Worm (Caenorhabditis elegans): Measurements from ENCODE around the gene math-22.

math-22 gene

DNA sequence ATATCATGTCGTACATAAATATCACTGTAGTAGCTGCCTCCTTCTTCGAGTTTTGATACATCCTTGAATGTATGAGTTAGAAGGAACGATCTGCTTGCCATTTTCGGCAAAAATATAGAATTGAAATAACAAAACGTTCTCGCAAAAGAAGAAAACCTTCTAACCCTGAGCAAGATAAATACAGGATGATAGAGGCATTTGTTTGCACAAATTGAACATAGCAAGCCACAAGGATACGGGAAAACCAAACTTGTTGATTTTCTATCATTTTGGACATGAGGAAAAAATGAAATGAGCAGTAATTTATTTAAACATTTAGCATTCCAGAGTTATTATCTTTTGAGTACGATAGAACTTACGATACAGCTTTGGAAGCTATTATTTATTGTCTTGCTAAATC lies 16.1 kb upstream of the math-22 start, which contains the start of gene math-8:
Gene math-8 (minus strand): TSS at position 101 of the 400 bp plus-strand sequence.
- TF ChIP-seq ZK546.5 (tag; optimal IDR thresholded peaks at IDR 0.05) (no peak), C34F6.9 (tag; optimal IDR thresholded peaks at IDR 0.05) (no peak)

DNA sequence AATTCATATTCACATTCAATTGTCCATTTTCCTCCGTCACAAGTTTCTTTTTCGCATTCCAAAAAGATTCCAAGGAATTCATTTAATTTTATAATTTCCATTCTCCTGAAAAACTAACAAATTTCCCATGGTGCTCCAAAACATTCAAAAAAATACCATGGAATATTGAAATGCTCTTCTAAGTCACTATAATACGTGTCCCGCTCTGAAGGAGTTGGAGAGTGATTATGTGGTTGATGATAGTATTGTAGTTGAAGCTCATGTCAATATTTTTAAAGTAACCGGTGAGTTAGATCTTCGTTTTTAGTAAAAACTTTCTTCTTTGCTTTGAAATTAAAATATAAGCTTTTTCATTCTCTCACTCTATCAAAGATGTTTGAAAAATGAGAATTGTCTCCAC lies 14.5 kb upstream of the math-22 start, which contains the start of gene math-9:
Gene math-9 (minus strand): TSS at position 101 of the 400 bp plus-strand sequence.
- TF ChIP-seq mdl-1 (tag; optimal IDR thresholded peaks at IDR 0.05) (no peak), nhr-129 (tag; optimal IDR thresholded peaks at IDR 0.05) (no peak), mab-5 (tag; optimal IDR thresholded peaks at IDR 0.05) (no peak), nhr-11 (tag; optimal IDR thresholded peaks at IDR 0.05) (no peak), alr-1 (tag; optimal IDR thresholded peaks at IDR 0.05) (no peak), nhr-10 (tag; optimal IDR thresholded peaks at IDR 0.05) (no peak), zag-1 (tag; optimal IDR thresholded peaks at IDR 0.05) (no peak), egl-27 (tag; optimal IDR thresholded peaks at IDR 0.05) (no peak), sma-3 (GFP tag; optimal IDR thresholded peaks at IDR 0.05) (no peak), nhr-21 (tag; optimal IDR thresholded peaks at IDR 0.05) (no peak), lsy-2 (tag; optimal IDR thresholded peaks at IDR 0.05) (no peak), lin-39 (tag; optimal IDR thresholded peaks at IDR 0.05) (no peak), mbf-1 (tag; optimal IDR thresholded peaks at IDR 0.05) (no peak), ZK546.5 (tag; optimal IDR thresholded peaks at IDR 0.05) (no peak), snpc-4 (tag; optimal IDR thresholded peaks at IDR 0.05) (no peak), lin-13 (GFP tag; optimal IDR thresholded peaks at IDR 0.05) (no peak), sma-9 (GFP tag; optimal IDR thresholded peaks at IDR 0.05) (no peak), sma-9 (tag; optimal IDR thresholded peaks at IDR 0.05) (no peak), R02D3.7 (tag; optimal IDR thresholded peaks at IDR 0.05) (no peak), nhr-12 (tag; optimal IDR thresholded peaks at IDR 0.05) (no peak), ceh-16 (tag; optimal IDR thresholded peaks at IDR 0.05) (no peak)

DNA sequence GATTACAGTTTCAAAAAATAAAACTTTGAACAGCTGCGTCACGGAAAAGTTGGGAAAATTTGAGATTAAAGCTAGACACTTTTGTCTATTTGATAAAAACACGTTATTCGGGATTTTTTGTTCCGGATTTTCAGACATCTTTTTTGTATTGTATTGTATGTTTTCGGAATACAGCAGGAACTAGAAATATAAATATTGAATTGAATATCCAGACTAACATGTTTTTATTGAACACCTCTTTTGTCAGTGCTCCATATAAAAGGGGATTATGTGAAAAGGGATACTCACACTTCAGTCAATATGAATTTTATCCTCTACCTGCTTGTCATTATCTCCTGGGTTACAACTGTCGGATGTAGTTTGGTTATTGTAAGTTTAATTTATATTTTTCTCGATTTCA lies 11.3 kb upstream of the math-22 start, which contains the start of gene C16C4.1:
Gene C16C4.1 (plus strand): TSS at position 301 of the 400 bp plus-strand sequence.
- TF ChIP-seq R02D3.7 (tag; optimal IDR thresholded peaks at IDR 0.05) = no peak
- no peak for TF ChIP-seq ztf-11 (tag; optimal IDR thresholded peaks at IDR 0.05)
- no peak for TF ChIP-seq mbf-1 (tag; optimal IDR thresholded peaks at IDR 0.05)
- no peak for TF ChIP-seq nhr-23 (tag; optimal IDR thresholded peaks at IDR 0.05)
- no peak for TF ChIP-seq ZK546.5 (tag; optimal IDR thresholded peaks at IDR 0.05)
- no peak for TF ChIP-seq unc-55 (GFP tag; optimal IDR thresholded peaks at IDR 0.05)
- TF ChIP-seq lin-13 (GFP tag; optimal IDR thresholded peaks at IDR 0.05) = no peak
- TF ChIP-seq Y55F3AM.14 (GFP tag; optimal IDR thresholded peaks at IDR 0.05) = no peak
- no peak for TF ChIP-seq ceh-82 (tag; optimal IDR thresholded peaks at IDR 0.05)
- no peak for TF ChIP-seq fos-1 (tag; optimal IDR thresholded peaks at IDR 0.05)

DNA sequence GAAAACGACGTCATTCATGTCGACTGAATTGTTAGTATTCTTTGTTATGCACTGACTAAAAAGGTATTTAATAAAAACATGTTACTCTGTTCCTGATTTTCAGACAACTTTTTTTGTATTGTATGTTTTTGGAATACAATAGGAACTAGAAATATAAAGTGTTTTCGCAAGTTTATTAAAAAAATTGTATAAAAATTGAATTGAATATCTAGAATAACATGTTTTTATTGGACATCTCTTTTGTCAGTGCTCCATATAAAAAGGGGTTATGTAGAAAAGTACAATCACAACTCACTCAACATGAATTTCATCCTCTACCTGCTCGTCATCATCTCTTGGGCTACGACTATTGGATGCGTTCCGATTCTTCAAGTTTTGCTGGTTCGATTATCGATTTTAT lies 9.9 kb upstream of the math-22 start, which contains the start of gene C46F9.5:
Gene C46F9.5 (plus strand): TSS at position 301 of the 400 bp plus-strand sequence.
- TF ChIP-seq mdl-1 (tag; optimal IDR thresholded peaks at IDR 0.05) = no peak

ce11 chrII:1895762-1896161 lies 9.4 kb upstream of the math-22 start, which contains the start of gene math-25:
TSS of gene math-25 (plus strand) at chrII:1896062.
- no peak for TF ChIP-seq nhr-11 (tag; optimal IDR thresholded peaks at IDR 0.05)
- TF ChIP-seq aly-2 (tag; optimal IDR thresholded peaks at IDR 0.05) = no peak
- no peak for TF ChIP-seq zag-1 (tag; optimal IDR thresholded peaks at IDR 0.05)
- no peak for TF ChIP-seq ceh-82 (tag; optimal IDR thresholded peaks at IDR 0.05)
- no peak for TF ChIP-seq mab-5 (tag; optimal IDR thresholded peaks at IDR 0.05)

DNA sequence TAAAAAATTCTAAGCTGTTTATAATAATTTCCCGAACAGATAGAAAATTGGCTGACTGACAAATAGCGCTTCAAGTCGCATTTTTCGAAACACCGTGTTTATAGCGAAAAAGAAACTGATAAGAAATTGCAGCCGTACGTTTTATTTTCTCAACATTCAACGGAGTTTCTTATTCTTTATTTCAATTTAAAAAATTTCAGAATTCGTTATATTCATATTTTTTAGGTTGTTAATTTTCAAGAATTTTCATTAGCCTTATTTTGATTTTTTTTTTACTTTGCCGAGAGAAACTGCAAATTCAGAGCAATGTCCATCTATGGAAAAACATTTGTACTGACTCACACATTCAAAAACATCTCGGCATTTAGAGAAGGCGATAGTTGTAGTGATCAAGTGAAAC lies 7.3 kb upstream of the math-22 start, which contains the start of gene C46F9.6:
Gene C46F9.6 (plus strand): TSS at position 301 of the 400 bp plus-strand sequence.
- TF ChIP-seq nhr-6 (tag; optimal IDR thresholded peaks at IDR 0.05) (no peak), fos-1 (tag; optimal IDR thresholded peaks at IDR 0.05) (peak; percentile 9)

- no peak for TF ChIP-seq mbf-1 (tag; optimal IDR thresholded peaks at IDR 0.05)
- TF ChIP-seq nhr-10 (tag; optimal IDR thresholded peaks at IDR 0.05) = no peak
- TF ChIP-seq elt-3 (tag; optimal IDR thresholded peaks at IDR 0.05) = no peak
These were observed 5.3 kb upstream of the math-22 start, which contains the start of gene math-24 for ce11 chrII:1899934-1900333. TSS of gene math-24 (plus strand) at chrII:1900234.
